Fruit fly (Drosophila melanogaster) whole organism: ENCODE results near the gene CG10841.

Source experiments
- CG8478 ChIP-seq: fragments of >200 bp; optimal IDR thresholded peaks from 2 replicates; lab custom pipeline; 2018; ENCODE audit warnings: inconsistent platforms
- Dll ChIP-seq: fragments of >200 bp; optimal IDR thresholded peaks from 2 replicates; lab custom pipeline; 2017
- pan ChIP-seq: fragments of >200 bp; optimal IDR thresholded peaks from 2 replicates; lab custom pipeline; 2017

DNA sequence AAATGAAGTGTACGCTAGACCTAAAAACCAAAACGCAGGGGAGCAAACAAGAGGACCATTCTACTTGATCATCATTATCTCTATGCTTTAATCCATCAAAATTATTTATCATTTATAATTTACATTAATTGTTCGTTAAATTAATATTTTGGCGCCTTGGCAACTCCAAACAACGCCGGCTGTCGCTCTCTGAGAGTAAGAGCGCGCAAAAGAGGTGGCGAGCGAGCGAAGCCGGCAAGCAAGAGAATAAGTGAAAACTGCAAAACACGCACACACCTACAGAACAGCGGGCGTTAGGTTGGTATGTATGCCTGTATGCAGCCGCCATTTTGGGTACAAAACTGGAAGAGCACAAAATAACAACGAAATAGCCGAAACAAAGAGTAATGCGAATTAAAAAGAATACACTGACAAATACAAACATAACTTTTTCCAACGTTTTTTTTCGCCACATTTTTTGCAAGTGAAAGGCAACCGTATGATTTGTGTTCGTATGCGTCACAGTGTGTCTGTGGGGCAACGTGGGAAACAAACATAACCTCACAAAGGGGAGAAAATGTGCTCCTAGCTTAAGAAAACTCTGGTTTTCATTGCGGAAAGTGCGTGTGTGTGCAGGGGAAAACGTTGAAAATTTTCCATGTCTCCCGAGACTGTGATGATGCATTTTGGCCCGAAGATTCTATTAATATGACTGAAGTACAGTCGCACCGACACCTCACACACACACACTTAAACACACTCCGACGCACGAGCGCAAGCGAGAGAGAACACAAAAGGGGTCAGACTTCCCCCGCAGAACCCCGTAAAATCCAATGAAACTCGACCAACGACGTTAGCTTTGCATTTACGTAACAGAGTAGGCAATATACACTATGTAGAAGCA is 13.3 kb downstream of the CG10841 start:
- TF ChIP-seq pan (lab: Kevin White, UChicago) (no peak), Dll (lab: Kevin White, UChicago) (no peak), CG8478 (lab: Kevin White, UChicago) (no peak)
